Worm (Caenorhabditis elegans): ENCODE measurements around the gene sre-45.

ce11 chrII:13489896-13490295 lies 27.8 kb upstream of the sre-45 start:
- TF ChIP-seq che-1 (tag; optimal IDR thresholded peaks at IDR 0.05): no peak
- TF ChIP-seq fkh-10 (GFP tag; optimal IDR thresholded peaks at IDR 0.05): no peak
- no peak for TF ChIP-seq ceh-34 (tag; optimal IDR thresholded peaks at IDR 0.05)
- TF ChIP-seq ama-1 (optimal IDR thresholded peaks at IDR 0.05): no peak
- TF ChIP-seq ceh-6 (GFP tag; optimal IDR thresholded peaks at IDR 0.05): no peak

All from whole organism, late embryonic.